Worm (Caenorhabditis elegans) whole organism, young adult: Measurements from ENCODE around the gene best-22.

Experiments
- B0261.1 ChIP-seq: sonication (generic microtip); optimal IDR thresholded peaks from 2 replicates; lab custom pipeline; 2016; ENCODE audit warnings: mild to moderate bottlenecking, missing genetic modification characterization, moderate library complexity, missing compliant biosample characterization
- C06A6.2 ChIP-seq: fragments of 200-800 bp; sonication (Bioruptor generic); conservative IDR thresholded peaks from 2 replicates; pipeline ENCODE4 v1.3.6; 2022; ENCODE audit warnings: missing genetic modification characterization, missing compliant biosample characterization
- C17E4.6 ChIP-seq: fragments of 200-800 bp; sonication (Bioruptor generic); IDR thresholded peaks from 2 replicates; pipeline ENCODE4 v1.3.6; 2022; ENCODE audit warnings: missing genetic modification reagents, missing genetic modification characterization, missing compliant biosample characterization
- F22D6.2 ChIP-seq: sonication (generic microtip); optimal IDR thresholded peaks from 2 replicates; lab custom pipeline; 2016; ENCODE audit warnings: mild to moderate bottlenecking, missing genetic modification characterization, missing compliant biosample characterization
- F33H1.4 ChIP-seq: fragments of 200-800 bp; sonication (Bioruptor generic); IDR thresholded peaks from 2 replicates; pipeline ENCODE4 v1.3.6; 2022; ENCODE audit warnings: missing genetic modification reagents, missing genetic modification characterization, missing compliant biosample characterization
- F37B4.10 ChIP-seq: fragments of 200-800 bp; sonication (Bioruptor generic); IDR thresholded peaks from 2 replicates; pipeline ENCODE4 v1.3.6; 2022; ENCODE audit warnings: missing genetic modification characterization, missing compliant biosample characterization
- F49E8.2 ChIP-seq: sonication (generic microtip); optimal IDR thresholded peaks from 3 replicates; lab custom pipeline; 2017; ENCODE audit warnings: missing genetic modification characterization, mild to moderate bottlenecking, missing compliant biosample characterization, antibody characterized with exemption, moderate library complexity; ENCODE audit not compliant: insufficient read depth
- K12H6.12 ChIP-seq: fragments of 200-800 bp; sonication (Bioruptor generic); optimal IDR thresholded peaks from 2 replicates; lab custom pipeline; 2018; ENCODE audit warnings: mild to moderate bottlenecking, missing genetic modification characterization, missing compliant biosample characterization
- T07F8.4 ChIP-seq: sonication (generic microtip); optimal IDR thresholded peaks from 2 replicates; lab custom pipeline; 2016; ENCODE audit warnings: mild to moderate bottlenecking, missing genetic modification characterization, moderate library complexity, missing compliant biosample characterization
- Y79H2A.3 ChIP-seq: fragments of 200-800 bp; sonication (Bioruptor generic); conservative IDR thresholded peaks from 2 replicates; pipeline ENCODE4 v1.3.6; 2022; ENCODE audit warnings: missing genetic modification reagents, missing genetic modification characterization, missing compliant biosample characterization
- ZK185.1 ChIP-seq: sonication (generic microtip); optimal IDR thresholded peaks from 2 replicates; lab custom pipeline; 2016; ENCODE audit warnings: mild to moderate bottlenecking, missing genetic modification characterization, missing compliant biosample characterization; ENCODE audit not compliant: poor library complexity, severe bottlenecking
- aptf-3 ChIP-seq: fragments of 200-800 bp; sonication (Bioruptor generic); IDR thresholded peaks from 2 replicates; pipeline ENCODE4 v1.3.6; 2022; ENCODE audit warnings: missing genetic modification characterization, missing compliant biosample characterization
- bed-1 ChIP-seq: fragments of 200-800 bp; sonication (Bioruptor generic); IDR thresholded peaks from 2 replicates; pipeline ENCODE4 v1.3.6; 2022; ENCODE audit warnings: missing genetic modification reagents, missing genetic modification characterization, missing compliant biosample characterization
- bed-2 ChIP-seq: fragments of 200-800 bp; sonication (Bioruptor generic); IDR thresholded peaks from 2 replicates; pipeline ENCODE4 v1.3.6; 2022; ENCODE audit warnings: missing genetic modification reagents, missing genetic modification characterization, missing compliant biosample characterization
- cebp-1 ChIP-seq, 2 experiments: fragments of 200-800 bp in 1 of 2; sonication (Bioruptor generic) in 1 of 2; sonication (generic microtip) in 1 of 2; IDR thresholded peaks in 1 of 2; optimal IDR thresholded peaks in 1 of 2; 2 replicates each; pipeline versions ENCODE4 v1.3.6 to Lab custom; 2017 to 2022; ENCODE audit warnings: missing compliant biosample characterization in 2 of 2, missing genetic modification characterization in 2 of 2, mild to moderate bottlenecking in 1 of 2, missing genetic modification reagents in 1 of 2, moderate library complexity in 1 of 2
- ceh-40 ChIP-seq: fragments of 200-800 bp; sonication (Bioruptor generic); IDR thresholded peaks from 2 replicates; pipeline ENCODE4 v1.3.6; 2022; ENCODE audit warnings: missing genetic modification characterization, missing compliant biosample characterization
- die-1 ChIP-seq: sonication (generic microtip); optimal IDR thresholded peaks from 2 replicates; lab custom pipeline; 2016; ENCODE audit warnings: missing genotype, mild to moderate bottlenecking, missing genetic modification characterization, missing compliant biosample characterization
- dpl-1 ChIP-seq: fragments of 150-350 bp; optimal IDR thresholded peaks from 2 replicates; lab custom pipeline; 2014; ENCODE audit warnings: missing biosample characterization, missing genetic modification reagents, missing genetic modification characterization
- efl-1 ChIP-seq: fragments of 150-350 bp; optimal IDR thresholded peaks from 2 replicates; lab custom pipeline; 2014; ENCODE audit warnings: missing biosample characterization, missing genetic modification reagents, missing genetic modification characterization
- hrde-1 ChIP-seq: sonication (generic microtip); optimal IDR thresholded peaks from 2 replicates; lab custom pipeline; 2016; ENCODE audit warnings: missing genetic modification characterization, mild to moderate bottlenecking, missing compliant biosample characterization, moderate library complexity, missing genotype, missing genetic modification reagents, borderline replicate concordance
- let-607 ChIP-seq, 2 experiments: fragments of 200-800 bp in 1 of 2; sonication (Bioruptor generic) in 1 of 2; sonication (generic microtip) in 1 of 2; optimal IDR thresholded peaks; 2 replicates each; lab custom pipeline; 2016 to 2018; ENCODE audit warnings: mild to moderate bottlenecking in 2 of 2, missing compliant biosample characterization in 2 of 2, missing genetic modification characterization in 2 of 2, moderate library complexity in 2 of 2, missing genotype in 1 of 2
- lin-26 ChIP-seq: fragments of 200-800 bp; sonication (Bioruptor generic); IDR thresholded peaks from 2 replicates; pipeline ENCODE4 v1.3.6; 2022; ENCODE audit warnings: missing genetic modification reagents, missing genetic modification characterization, missing compliant biosample characterization
- lin-40 ChIP-seq: sonication (generic microtip); optimal IDR thresholded peaks from 2 replicates; lab custom pipeline; 2016; ENCODE audit warnings: missing genetic modification characterization, mild to moderate bottlenecking, missing compliant biosample characterization, missing genotype, missing genetic modification reagents
- lir-1 ChIP-seq: fragments of 200-800 bp; sonication (Bioruptor generic); conservative IDR thresholded peaks from 2 replicates; pipeline ENCODE4 v1.3.6; 2022; ENCODE audit warnings: missing genetic modification reagents, missing genetic modification characterization, missing compliant biosample characterization
- lsl-1 ChIP-seq: fragments of 200-800 bp; sonication (Bioruptor generic); optimal IDR thresholded peaks from 2 replicates; lab custom pipeline; 2018; ENCODE audit warnings: mild to moderate bottlenecking, missing genetic modification characterization, moderate library complexity, missing compliant biosample characterization
- madf-10 ChIP-seq: sonication (generic microtip); optimal IDR thresholded peaks from 2 replicates; lab custom pipeline; 2016; ENCODE audit warnings: mild to moderate bottlenecking, missing genetic modification characterization, missing compliant biosample characterization
- madf-3 ChIP-seq: fragments of 200-800 bp; sonication (Bioruptor generic); IDR thresholded peaks from 2 replicates; pipeline ENCODE4 v1.3.6; 2022; ENCODE audit warnings: missing genetic modification reagents, missing genetic modification characterization, missing compliant biosample characterization
- madf-6 ChIP-seq: fragments of 200-800 bp; sonication (Bioruptor generic); IDR thresholded peaks from 2 replicates; pipeline ENCODE4 v1.3.6; 2022; ENCODE audit warnings: missing genetic modification reagents, missing genetic modification characterization, missing compliant biosample characterization
- madf-8 ChIP-seq: fragments of 200-800 bp; sonication (Bioruptor generic); conservative IDR thresholded peaks from 2 replicates; pipeline ENCODE4 v1.3.6; 2022; ENCODE audit warnings: missing genetic modification reagents, missing genetic modification characterization, missing compliant biosample characterization
- mxl-1 ChIP-seq: sonication (generic microtip); optimal IDR thresholded peaks from 2 replicates; lab custom pipeline; 2016; ENCODE audit warnings: missing genetic modification characterization, missing compliant biosample characterization
- nhr-90 ChIP-seq: sonication (generic microtip); optimal IDR thresholded peaks from 2 replicates; lab custom pipeline; 2016; ENCODE audit warnings: missing genotype, mild to moderate bottlenecking, missing genetic modification characterization, missing compliant biosample characterization
- rpc-1 ChIP-seq, 2 experiments: fragments of 150-350 bp in 1 of 2; sonication (generic microtip) in 1 of 2; optimal IDR thresholded peaks; 2 replicates each; lab custom pipeline; 2014 to 2018; ENCODE audit warnings: missing biosample characterization in 1 of 2, missing genetic modification characterization in 1 of 2, missing genetic modification reagents in 1 of 2, missing genotype in 1 of 2
- snpc-3.4 ChIP-seq: sonication (generic microtip); optimal IDR thresholded peaks from 2 replicates; lab custom pipeline; 2017; ENCODE audit warnings: missing genetic modification characterization, mild to moderate bottlenecking, missing compliant biosample characterization, antibody characterized with exemption, moderate library complexity, missing genotype, missing genetic modification reagents
- snpc-4 ChIP-seq, 5 experiments: fragments of 150-350 bp in 1 of 5; sonication (generic microtip) in 4 of 5; optimal IDR thresholded peaks; 2 replicates each; lab custom pipeline; 2014 to 2018; ENCODE audit warnings: missing genetic modification characterization in 5 of 5, missing biosample characterization in 3 of 5, antibody characterized with exemption in 2 of 5, mild to moderate bottlenecking in 2 of 5, missing compliant biosample characterization in 2 of 5, missing genotype in 2 of 5, moderate library complexity in 2 of 5, missing genetic modification reagents in 1 of 5
- xnd-1 ChIP-seq: sonication (generic microtip); optimal IDR thresholded peaks from 2 replicates; lab custom pipeline; 2016; ENCODE audit warnings: missing genotype, missing genetic modification reagents, missing genetic modification characterization, missing compliant biosample characterization
- zfh-2 ChIP-seq: fragments of 200-800 bp; sonication (Bioruptor generic); conservative IDR thresholded peaks from 2 replicates; pipeline ENCODE4 v1.3.6; 2022; ENCODE audit warnings: missing genetic modification reagents, missing genetic modification characterization, missing compliant biosample characterization
- ztf-22 ChIP-seq: fragments of 200-800 bp; sonication (Bioruptor generic); optimal IDR thresholded peaks from 2 replicates; lab custom pipeline; 2018; ENCODE audit warnings: mild to moderate bottlenecking, missing genetic modification characterization, moderate library complexity, missing compliant biosample characterization

Gene best-22

ce11 chrIV:12335798-12336197 lies 13.9 kb upstream of the best-22 start, which contains the start of gene F19B6.1:
Gene F19B6.1, minus strand, starts transcription at chrIV:12336075.
- TF ChIP-seq cebp-1 (GFP tag; IDR thresholded peaks at IDR 0.05; lab: Robert Waterston, UW) (no peak), cebp-1 (tag; optimal IDR thresholded peaks at IDR 0.05; lab: Kevin White, UChicago) (no peak), snpc-4 (GFP tag; optimal IDR thresholded peaks at IDR 0.05; lab: Kevin White, UChicago) (no peak), snpc-4 (tag; optimal IDR thresholded peaks at IDR 0.05; lab: Kevin White, UChicago) (no peak), ceh-40 (GFP tag; lab: Robert Waterston, UW) (no peak), F49E8.2 (no peak), madf-6 (no peak), madf-3 (GFP tag; lab: Robert Waterston, UW) (no peak), K12H6.12 (tag; lab: Kevin White, UChicago) (no peak), Y79H2A.3 (GFP tag; lab: Robert Waterston, UW) (no peak), nhr-90 (tag; lab: Kevin White, UChicago) (no peak), lin-40 (tag; lab: Kevin White, UChicago) (no peak), aptf-3 (no peak), F22D6.2 (tag; lab: Kevin White, UChicago) (no peak), xnd-1 (tag; lab: Kevin White, UChicago) (peak; percentile 25), F37B4.10 (GFP tag; lab: Robert Waterston, UW) (no peak), bed-1 (no peak), lsl-1 (GFP tag; lab: Kevin White, UChicago) (peak; percentile 52), C06A6.2 (GFP tag; lab: Robert Waterston, UW) (no peak), hrde-1 (tag; lab: Kevin White, UChicago) (no peak), lin-26 (GFP tag; lab: Robert Waterston, UW) (no peak), snpc-3.4 (tag; lab: Kevin White, UChicago) (no peak), madf-8 (GFP tag; lab: Robert Waterston, UW) (0 out of 2 replicates have a peak, but pooled peaks have one; percentile 14), bed-2 (GFP tag; lab: Robert Waterston, UW) (no peak), ztf-22 (GFP tag; lab: Kevin White, UChicago) (no peak), F33H1.4 (GFP tag; lab: Robert Waterston, UW) (peak; percentile 62), T07F8.4 (tag; lab: Kevin White, UChicago) (no peak), let-607 (tag; optimal IDR thresholded peaks at IDR 0.05; lab: Kevin White, UChicago) (no peak)

- TF ChIP-seq B0261.1 (tag; lab: Kevin White, UChicago) = no peak
Observed at ce11 chrIV:12336893-12337627, 12.7 kb upstream of the best-22 start, which contains the start of the genes F19B6.10 and wht-5. Gene F19B6.10, plus strand, starts transcription at chrIV:12337193. Gene wht-5, plus strand, starts transcription at chrIV:12337577.

- no peak for TF ChIP-seq dpl-1 (GFP tag; lab: Kevin White, UChicago)
- no peak for TF ChIP-seq ceh-40 (GFP tag; lab: Robert Waterston, UW)
- TF ChIP-seq bed-2 (GFP tag; lab: Robert Waterston, UW) = no peak
- no peak for TF ChIP-seq efl-1 (GFP tag; lab: Kevin White, UChicago)
- TF ChIP-seq F22D6.2 (tag; lab: Kevin White, UChicago) = no peak
- no peak for TF ChIP-seq mxl-1 (tag; lab: Kevin White, UChicago)
- no peak for TF ChIP-seq madf-10 (tag; lab: Kevin White, UChicago)
- no peak for TF ChIP-seq C17E4.6 (GFP tag; lab: Robert Waterston, UW)
- no peak for TF ChIP-seq nhr-90 (tag; lab: Kevin White, UChicago)
- TF ChIP-seq xnd-1 (tag; lab: Kevin White, UChicago) = no peak
- TF ChIP-seq let-607 (tag; optimal IDR thresholded peaks at IDR 0.05; lab: Kevin White, UChicago) = no peak
- no peak for TF ChIP-seq lir-1 (GFP tag; lab: Robert Waterston, UW)
- TF ChIP-seq die-1 = no peak
- no peak for TF ChIP-seq ZK185.1
- TF ChIP-seq lin-40 (tag; lab: Kevin White, UChicago) = no peak
- no peak for TF ChIP-seq rpc-1 (optimal IDR thresholded peaks at IDR 0.05; lab: Kevin White, UChicago)
- TF ChIP-seq rpc-1 (tag; optimal IDR thresholded peaks at IDR 0.05; lab: Kevin White, UChicago) = no peak
- TF ChIP-seq lsl-1 (GFP tag; lab: Kevin White, UChicago) = no peak
- no peak for TF ChIP-seq zfh-2 (GFP tag; lab: Robert Waterston, UW)
- no peak for TF ChIP-seq snpc-4 (GFP tag; optimal IDR thresholded peaks at IDR 0.05; lab: Kevin White, UChicago)
- TF ChIP-seq snpc-4 (tag; optimal IDR thresholded peaks at IDR 0.05; lab: Kevin White, UChicago) = no peak
- no peak for TF ChIP-seq ztf-22 (GFP tag; lab: Kevin White, UChicago)
Observed at ce11 chrIV:12340885-12341284, 8.9 kb upstream of the best-22 start.
